Fruit fly (Drosophila melanogaster): ENCODE results near the gene obst-E.

DNA sequence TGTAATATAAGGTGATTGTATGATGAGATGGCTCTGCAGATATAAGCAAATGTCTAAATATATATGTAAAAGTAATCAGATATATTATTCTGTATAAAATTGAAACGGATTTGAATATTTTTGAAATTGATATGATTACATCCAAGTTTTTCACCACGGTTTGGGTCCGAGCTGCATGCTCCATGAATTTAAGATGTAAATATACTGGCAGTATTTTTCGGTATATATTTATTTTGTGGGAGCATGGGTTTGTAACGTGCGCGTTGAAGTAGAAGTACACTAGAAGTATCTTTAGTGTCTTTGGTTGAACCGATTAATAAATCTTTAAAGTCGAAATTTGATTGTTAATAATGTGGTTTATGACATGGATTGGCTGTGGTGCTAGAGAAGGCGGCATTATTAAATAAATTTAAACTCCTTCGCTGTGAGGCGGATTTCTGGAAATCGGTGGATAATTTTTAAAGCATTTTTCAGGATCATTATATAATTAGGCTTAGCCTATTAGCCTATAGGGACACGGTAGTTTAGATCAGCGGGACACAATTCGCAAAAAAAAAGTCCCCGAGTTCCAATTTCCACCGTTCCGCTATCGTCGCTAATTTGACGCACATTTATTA lies 42.0 kb downstream of the obst-E start:
- no peak for TF ChIP-seq psq (optimal IDR thresholded peaks at IDR 0.05)
- no peak for TF ChIP-seq EcR (GFP tag; optimal IDR thresholded peaks at IDR 0.05)
- no peak for TF ChIP-seq CG8478 (optimal IDR thresholded peaks at IDR 0.05)
- no peak for TF ChIP-seq usp (GFP tag; optimal IDR thresholded peaks at IDR 0.05)
